Fruit fly (Drosophila melanogaster): Measurements from ENCODE around the gene Ptip.
A peak's percentile ranks its signal among the peaks of the same experiment; 100 is the strongest.

Gene Ptip

dm6 chr3L:14004963-14005458 is 23.9 kb downstream of the Ptip start (continued):
- TF ChIP-seq CG3407 (GFP tag; optimal IDR thresholded peaks at IDR 0.05) (peak; percentile 93), corto (GFP tag; optimal IDR thresholded peaks at IDR 0.05) (peak; percentile 91), CG6765 (GFP tag; optimal IDR thresholded peaks at IDR 0.05) (peak; percentile 88), CG30403 (GFP tag; optimal IDR thresholded peaks at IDR 0.05) (peak; percentile 97), Taf1 (GFP tag; IDR thresholded peaks at IDR 0.05) (peak; percentile 76), CG10543 (GFP tag; optimal IDR thresholded peaks at IDR 0.05) (peak; percentile 93), CG2202 (tag; optimal IDR thresholded peaks at IDR 0.05) (peak; percentile 79), CG1529 (GFP tag; optimal IDR thresholded peaks at IDR 0.05) (peak; percentile 91), CG11560 (tag; IDR thresholded peaks at IDR 0.05) (peak; percentile 79), CG16863 (GFP tag; optimal IDR thresholded peaks at IDR 0.05) (peak; percentile 97), Sry-δ (GFP tag; optimal IDR thresholded peaks at IDR 0.05) (peak; percentile 73), sug (tag; optimal IDR thresholded peaks at IDR 0.05) (peak; percentile 93), CG10462 (GFP tag; optimal IDR thresholded peaks at IDR 0.05) (peak; percentile 86), CG30431 (GFP tag; optimal IDR thresholded peaks at IDR 0.05) (peak; percentile 93), CG34422 (GFP tag; IDR thresholded peaks at IDR 0.05) (peak; percentile 97), fd96Cb (tag; optimal IDR thresholded peaks at IDR 0.05) (peak; percentile 97), CG11695 (GFP tag; IDR thresholded peaks at IDR 0.05) (peak; percentile 77), Nf-YC (tag; optimal IDR thresholded peaks at IDR 0.05) (peak; percentile 44), CG15269 (tag; optimal IDR thresholded peaks at IDR 0.05) (peak; percentile 98), HLH3B (GFP tag; IDR thresholded peaks at IDR 0.05) (peak; percentile 98), CG3995 (GFP tag; optimal IDR thresholded peaks at IDR 0.05) (peak; percentile 65), CG1233 (GFP tag; optimal IDR thresholded peaks at IDR 0.05) (peak; percentile 93), tll (GFP tag; optimal IDR thresholded peaks at IDR 0.05) (no peak), CG16815 (GFP tag; optimal IDR thresholded peaks at IDR 0.05) (peak; percentile 85), Dll (GFP tag; IDR thresholded peaks at IDR 0.05; ENCODE audit: partially characterized antibody) (no peak), ERR (GFP tag; optimal IDR thresholded peaks at IDR 0.05) (peak; percentile 94), CG7745 (tag; optimal IDR thresholded peaks at IDR 0.05) (no peak), CG1602 (GFP tag; optimal IDR thresholded peaks at IDR 0.05) (peak; percentile 93), ase (GFP tag; IDR thresholded peaks at IDR 0.05) (peak; percentile 90), Elba2 (GFP tag; optimal IDR thresholded peaks at IDR 0.05) (no peak), CG5245 (GFP tag; optimal IDR thresholded peaks at IDR 0.05) (peak; percentile 92), CG4854 (GFP tag; optimal IDR thresholded peaks at IDR 0.05) (peak; percentile 92), knrl (GFP tag; IDR thresholded peaks at IDR 0.05; ENCODE audit: partially characterized antibody) (0 out of 3 replicates have a peak, but pooled peaks have one; percentile 12), Sin3A (optimal IDR thresholded peaks at IDR 0.05) (no peak), CG14860 (GFP tag; IDR thresholded peaks at IDR 0.05; ENCODE audit: partially characterized antibody) (no peak), ash1 (GFP tag; optimal IDR thresholded peaks at IDR 0.05) (peak; percentile 34), CG31388 (GFP tag; optimal IDR thresholded peaks at IDR 0.05) (peak; percentile 91), pum (GFP tag; optimal IDR thresholded peaks at IDR 0.05) (peak; percentile 96), HmgD (GFP tag; optimal IDR thresholded peaks at IDR 0.05) (peak; percentile 87), nmo (GFP tag; optimal IDR thresholded peaks at IDR 0.05) (peak; percentile 96), gro (GFP tag; optimal IDR thresholded peaks at IDR 0.05) (peak; percentile 93), Doc2 (GFP tag; IDR thresholded peaks at IDR 0.05) (peak; percentile 87), BEAF-32 (GFP tag; optimal IDR thresholded peaks at IDR 0.05) (peak; percentile 23), stc (GFP tag; IDR thresholded peaks at IDR 0.05) (peak; percentile 94), MTF-1 (GFP tag; optimal IDR thresholded peaks at IDR 0.05; ENCODE audit: borderline replicate concordance) (peak; percentile 75), CG4617 (GFP tag; optimal IDR thresholded peaks at IDR 0.05; ENCODE audit: borderline replicate concordance) (no peak), CG7963 (GFP tag; IDR thresholded peaks at IDR 0.05; ENCODE audit: partially characterized antibody) (no peak), grn (GFP tag; optimal IDR thresholded peaks at IDR 0.05) (no peak), CG10565 (GFP tag; optimal IDR thresholded peaks at IDR 0.05) (peak; percentile 87), CkIIα-i1 (GFP tag; IDR thresholded peaks at IDR 0.05) (peak; percentile 83)
